Fruit fly (Drosophila melanogaster): ENCODE measurements around the gene Sfp26Ad.

DNA sequence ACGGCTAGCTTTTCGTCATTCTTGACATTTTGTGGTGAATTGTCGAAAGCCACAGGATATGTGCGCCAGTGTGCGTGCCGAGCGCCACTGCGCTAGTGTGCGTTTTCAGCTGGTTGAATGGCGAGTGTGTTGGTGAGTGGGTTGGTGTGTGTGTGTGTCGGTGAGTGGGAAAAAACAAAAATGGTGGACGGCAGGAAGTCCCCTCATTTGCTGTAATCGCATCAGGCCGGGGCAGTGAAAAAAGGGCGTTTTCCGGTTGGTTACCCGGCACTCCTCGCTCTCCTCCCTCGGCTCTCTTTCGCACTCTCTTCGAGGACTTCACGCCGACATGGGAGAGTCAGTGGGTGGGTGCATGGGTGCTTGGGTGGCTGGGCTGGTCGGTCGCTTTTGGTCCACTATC lies 17.9 kb downstream of the Sfp26Ad start:
- TF ChIP-seq CG31627 (GFP tag; optimal IDR thresholded peaks at IDR 0.05) (no peak), Sox102F (GFP tag; optimal IDR thresholded peaks at IDR 0.05) (no peak), Ets96B (tag; optimal IDR thresholded peaks at IDR 0.05) (no peak), Smox (GFP tag; optimal IDR thresholded peaks at IDR 0.05) (no peak), Hr4 (GFP tag; optimal IDR thresholded peaks at IDR 0.05) (no peak), CG11902 (GFP tag; optimal IDR thresholded peaks at IDR 0.05) (no peak), dac (GFP tag; optimal IDR thresholded peaks at IDR 0.05) (no peak), pdm3 (GFP tag; optimal IDR thresholded peaks at IDR 0.05) (no peak)

All from whole organism, prepupa.